Worm (Caenorhabditis elegans): ENCODE measurements around the gene osta-2.

- TF ChIP-seq unc-62 (GFP tag; optimal IDR thresholded peaks at IDR 0.05): no peak
- no peak for TF ChIP-seq ama-1 (optimal IDR thresholded peaks at IDR 0.05)
- TF ChIP-seq fos-1 (tag; optimal IDR thresholded peaks at IDR 0.05): no peak
- TF ChIP-seq C04F5.9 (tag; optimal IDR thresholded peaks at IDR 0.05): no peak
- TF ChIP-seq nhr-19 (GFP tag; conservative IDR thresholded peaks at IDR 0.05): no peak
- no peak for TF ChIP-seq zip-4 (GFP tag; optimal IDR thresholded peaks at IDR 0.05)
- no peak for TF ChIP-seq snpc-4 (tag; optimal IDR thresholded peaks at IDR 0.05)
- no peak for TF ChIP-seq mab-9 (GFP tag; IDR thresholded peaks at IDR 0.05)
Measured at ce11 chrII:5738795-5739194, 31.3 kb downstream of the osta-2 start, which contains the start of gene hlh-14.
